Worm (Caenorhabditis elegans): ENCODE results near the gene zig-10.

The zig-10 gene

DNA sequence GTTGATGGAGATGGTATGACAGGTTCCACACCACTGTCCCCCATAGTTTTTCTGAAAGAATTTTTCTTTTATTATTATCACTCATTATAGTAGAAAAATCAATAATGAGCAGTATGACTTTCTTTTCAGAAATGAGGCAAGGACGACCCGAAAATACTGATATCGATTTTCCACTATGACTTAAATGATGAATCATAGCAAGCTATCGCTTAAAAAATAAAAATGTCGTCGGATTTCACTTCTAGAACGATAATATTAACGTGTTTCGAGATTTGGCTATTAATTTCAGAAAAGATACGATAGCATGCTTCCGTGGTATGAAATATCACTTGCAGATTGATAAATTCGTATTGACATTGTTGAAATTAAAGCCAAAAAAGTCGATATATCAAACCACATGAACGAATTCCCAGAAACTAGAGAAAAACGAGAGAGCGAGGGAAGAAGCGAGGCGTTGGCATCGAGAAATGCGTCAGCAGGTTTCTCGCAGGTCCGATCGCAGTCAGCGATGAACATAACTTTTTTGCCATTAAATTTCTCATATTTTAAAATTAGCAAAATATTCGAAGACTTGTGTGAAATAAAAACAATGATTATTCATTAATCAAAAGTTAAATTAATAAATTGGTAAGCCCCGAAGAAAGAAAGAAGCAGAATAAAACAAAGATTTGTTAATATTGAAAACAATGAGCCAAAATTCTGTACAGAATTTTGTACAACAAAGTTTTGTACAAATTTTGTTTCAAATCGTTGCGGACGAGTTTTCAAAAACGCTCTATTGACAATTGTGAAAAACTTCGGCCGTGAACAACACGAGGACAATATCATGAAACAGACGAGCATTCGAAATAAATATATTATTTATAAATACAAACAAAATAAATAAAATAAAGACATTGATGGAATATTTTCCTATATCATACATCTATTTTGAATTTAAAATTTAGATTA lies 42.8 kb upstream of the zig-10 start, which contains the start of gene C32D5.11 (continued):
- TF ChIP-seq nhr-77 (tag; optimal IDR thresholded peaks at IDR 0.05) (no peak), nhr-67 (tag; optimal IDR thresholded peaks at IDR 0.05) (no peak), elt-3 (tag; optimal IDR thresholded peaks at IDR 0.05) (no peak), elt-1 (tag; optimal IDR thresholded peaks at IDR 0.05) (peak; percentile 49), ceh-28 (tag; optimal IDR thresholded peaks at IDR 0.05) (peak; percentile 11), nfya-1 (tag; optimal IDR thresholded peaks at IDR 0.05; ENCODE audit: insufficient read depth) (peak; percentile 78)

- TF ChIP-seq jun-1 (tag; optimal IDR thresholded peaks at IDR 0.05) (no peak), unc-62 (GFP tag; optimal IDR thresholded peaks at IDR 0.05) (no peak), fkh-2 (tag; optimal IDR thresholded peaks at IDR 0.05) (no peak), nhr-23 (tag; optimal IDR thresholded peaks at IDR 0.05) (no peak), ceh-28 (tag; optimal IDR thresholded peaks at IDR 0.05) (no peak), lin-15B (tag; optimal IDR thresholded peaks at IDR 0.05) (no peak), nhr-77 (tag; optimal IDR thresholded peaks at IDR 0.05) (no peak), nhr-11 (tag; optimal IDR thresholded peaks at IDR 0.05) (no peak), nhr-43 (tag; optimal IDR thresholded peaks at IDR 0.05; ENCODE audit: poor library complexity, severe bottlenecking) (no peak), skn-1 (tag; optimal IDR thresholded peaks at IDR 0.05) (no peak), nfya-1 (tag; optimal IDR thresholded peaks at IDR 0.05; ENCODE audit: insufficient read depth) (no peak), elt-3 (tag; optimal IDR thresholded peaks at IDR 0.05) (no peak), eor-1 (tag; optimal IDR thresholded peaks at IDR 0.05) (no peak), mdl-1 (tag; optimal IDR thresholded peaks at IDR 0.05) (no peak), snpc-4 (tag; optimal IDR thresholded peaks at IDR 0.05) (no peak), fos-1 (tag; optimal IDR thresholded peaks at IDR 0.05) (no peak), mml-1 (tag; optimal IDR thresholded peaks at IDR 0.05) (no peak), nhr-28 (tag; optimal IDR thresholded peaks at IDR 0.05) (no peak)
Observed at ce11 chrII:6358232-6358631, 40.3 kb upstream of the zig-10 start.

- TF ChIP-seq unc-39 (tag; optimal IDR thresholded peaks at IDR 0.05) (no peak), nhr-77 (tag; optimal IDR thresholded peaks at IDR 0.05) (no peak), nhr-237 (tag; optimal IDR thresholded peaks at IDR 0.05) (no peak), pqm-1 (tag; optimal IDR thresholded peaks at IDR 0.05) (no peak), tbx-2 (tag; optimal IDR thresholded peaks at IDR 0.05) (no peak), elt-1 (tag; optimal IDR thresholded peaks at IDR 0.05) (no peak), elt-2 (tag; optimal IDR thresholded peaks at IDR 0.05) (no peak), ZK546.5 (tag; optimal IDR thresholded peaks at IDR 0.05) (no peak), lin-39 (tag; optimal IDR thresholded peaks at IDR 0.05) (no peak), skn-1 (tag; optimal IDR thresholded peaks at IDR 0.05) (no peak), daf-12 (tag; optimal IDR thresholded peaks at IDR 0.05) (no peak), jun-1 (tag; optimal IDR thresholded peaks at IDR 0.05) (no peak), ceh-16 (tag; optimal IDR thresholded peaks at IDR 0.05) (no peak), egl-5 (tag; optimal IDR thresholded peaks at IDR 0.05) (no peak), nhr-12 (tag; optimal IDR thresholded peaks at IDR 0.05) (no peak)
Observed at ce11 chrII:6358905-6359304, 39.6 kb upstream of the zig-10 start, which contains the start of gene C32D5.12. Gene C32D5.12, minus strand, starts transcription at chrII:6359005.

DNA sequence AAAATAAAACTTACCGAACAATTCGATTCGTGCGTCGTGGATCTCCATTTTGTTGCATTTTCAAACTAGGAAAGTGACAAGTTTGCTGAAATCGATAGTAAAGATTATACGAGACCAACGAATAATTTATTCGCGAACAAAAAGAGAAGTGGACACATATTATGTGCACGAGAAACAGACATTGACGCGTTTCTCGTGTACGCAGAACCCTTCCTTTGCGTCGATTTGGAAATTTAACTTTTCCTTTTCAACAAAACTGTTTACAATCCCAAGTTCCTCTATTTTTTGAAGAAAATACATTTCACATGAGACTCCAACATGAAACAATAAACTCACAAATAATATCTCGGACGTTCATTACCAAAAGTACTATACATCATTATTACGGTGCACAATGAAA lies 37.7 kb upstream of the zig-10 start, which contains the start of gene K10B2.4:
Gene K10B2.4, minus strand, starts transcription at position 138 of the 400 bp plus-strand sequence.
- no peak for TF ChIP-seq unc-62 (GFP tag; optimal IDR thresholded peaks at IDR 0.05)
- TF ChIP-seq mdl-1 (tag; optimal IDR thresholded peaks at IDR 0.05), result no peak
- TF ChIP-seq eor-1 (tag; optimal IDR thresholded peaks at IDR 0.05), result no peak
- TF ChIP-seq ceh-28 (tag; optimal IDR thresholded peaks at IDR 0.05), result peak; percentile 21
- TF ChIP-seq ZK546.5 (tag; optimal IDR thresholded peaks at IDR 0.05), result no peak
- TF ChIP-seq lsy-12 (tag; optimal IDR thresholded peaks at IDR 0.05), result peak; percentile 43
- no peak for TF ChIP-seq nhr-237 (tag; optimal IDR thresholded peaks at IDR 0.05)
- no peak for TF ChIP-seq sea-2 (GFP tag; optimal IDR thresholded peaks at IDR 0.05)
- no peak for TF ChIP-seq elt-3 (tag; optimal IDR thresholded peaks at IDR 0.05)
- no peak for TF ChIP-seq nhr-43 (tag; optimal IDR thresholded peaks at IDR 0.05; ENCODE audit: poor library complexity, severe bottlenecking)
- TF ChIP-seq R02D3.7 (tag; optimal IDR thresholded peaks at IDR 0.05), result no peak
- peak; percentile 76 for TF ChIP-seq lin-15B (tag; optimal IDR thresholded peaks at IDR 0.05)
- TF ChIP-seq ama-1 (optimal IDR thresholded peaks at IDR 0.05), result peak; percentile 13
- TF ChIP-seq nhr-25 (tag; optimal IDR thresholded peaks at IDR 0.05), result peak; percentile 67
- no peak for TF ChIP-seq fkh-10 (GFP tag; optimal IDR thresholded peaks at IDR 0.05)
- no peak for TF ChIP-seq unc-39 (tag; optimal IDR thresholded peaks at IDR 0.05)
- TF ChIP-seq elt-2 (tag; optimal IDR thresholded peaks at IDR 0.05), result peak; percentile 40
- TF ChIP-seq egl-27 (tag; optimal IDR thresholded peaks at IDR 0.05), result no peak
- peak; percentile 71 for TF ChIP-seq nhr-23 (tag; optimal IDR thresholded peaks at IDR 0.05)
- peak; percentile 45 for TF ChIP-seq lin-39 (tag; optimal IDR thresholded peaks at IDR 0.05)
- peak; percentile 78 for TF ChIP-seq snpc-4 (tag; optimal IDR thresholded peaks at IDR 0.05)
- no peak for TF ChIP-seq nhr-77 (tag; optimal IDR thresholded peaks at IDR 0.05)
- no peak for TF ChIP-seq nhr-67 (tag; optimal IDR thresholded peaks at IDR 0.05)
- TF ChIP-seq nhr-12 (tag; optimal IDR thresholded peaks at IDR 0.05), result no peak
- TF ChIP-seq nfya-1 (tag; optimal IDR thresholded peaks at IDR 0.05; ENCODE audit: insufficient read depth), result peak; percentile 73
- no peak for TF ChIP-seq fkh-2 (tag; optimal IDR thresholded peaks at IDR 0.05)
- no peak for TF ChIP-seq mml-1 (tag; optimal IDR thresholded peaks at IDR 0.05)
- TF ChIP-seq fos-1 (tag; optimal IDR thresholded peaks at IDR 0.05), result no peak
- TF ChIP-seq pha-4 (tag; optimal IDR thresholded peaks at IDR 0.05), result peak; percentile 85
- TF ChIP-seq zag-1 (tag; optimal IDR thresholded peaks at IDR 0.05), result no peak
- no peak for TF ChIP-seq ceh-9 (tag; optimal IDR thresholded peaks at IDR 0.05)
- peak; percentile 56 for TF ChIP-seq hmg-11 (tag; optimal IDR thresholded peaks at IDR 0.05)
- no peak for TF ChIP-seq tbx-2 (tag; optimal IDR thresholded peaks at IDR 0.05)
